Worm (Caenorhabditis elegans): ENCODE data around the gene cTel55X.1.

ce11 chrX:17675727-17676126 is 39.0 kb upstream of the cTel55X.1 start:
- no peak for TF ChIP-seq him-1 (tag; optimal IDR thresholded peaks at IDR 0.05)
- no peak for TF ChIP-seq dao-5 (tag; optimal IDR thresholded peaks at IDR 0.05)
- no peak for TF ChIP-seq W03F9.2 (tag; optimal IDR thresholded peaks at IDR 0.05)

Data from whole organism, L4/young adult.